Worm (Caenorhabditis elegans): ENCODE measurements around the gene C27F2.9.

Gene C27F2.9

ce11 chrIII:4922020-4922419, 40.8 kb downstream of the C27F2.9 start, which contains the start of gene mmab-1:
TSS of gene mmab-1 (minus strand) at chrIII:4922114.
- peak; percentile 18 for TF ChIP-seq nhr-20 (tag; optimal IDR thresholded peaks at IDR 0.05)
- TF ChIP-seq nhr-19 (GFP tag; conservative IDR thresholded peaks at IDR 0.05): peak; percentile 66
- TF ChIP-seq efl-1 (optimal IDR thresholded peaks at IDR 0.05): peak; percentile 15 to 30
- peak in 1 of 2 experiments; percentile 91 for TF ChIP-seq efl-1 (GFP tag; optimal IDR thresholded peaks at IDR 0.05 in 1 of 2)
- TF ChIP-seq nhr-90 (tag; optimal IDR thresholded peaks at IDR 0.05; ENCODE audit: poor library complexity): peak; percentile 60
- TF ChIP-seq nhr-71 (tag; optimal IDR thresholded peaks at IDR 0.05): peak; percentile 59
- TF ChIP-seq snu-23 (GFP tag; optimal IDR thresholded peaks at IDR 0.05): peak; percentile 36
- peak; percentile 15 for TF ChIP-seq dsc-1 (tag; optimal IDR thresholded peaks at IDR 0.05)
- TF ChIP-seq dpl-1 (GFP tag; optimal IDR thresholded peaks at IDR 0.05): peak in 1 of 3 experiments; percentile 11
- peak in 1 of 2 experiments; percentile 18 for TF ChIP-seq lsy-2 (tag; optimal IDR thresholded peaks at IDR 0.05)
- TF ChIP-seq fkh-8 (tag; optimal IDR thresholded peaks at IDR 0.05): peak; percentile 36
- peak; percentile 4 for TF ChIP-seq tbx-2 (tag; optimal IDR thresholded peaks at IDR 0.05)
- TF ChIP-seq grh-1 (GFP tag; IDR thresholded peaks at IDR 0.05): peak; percentile 51
- TF ChIP-seq lin-35 (GFP tag; optimal IDR thresholded peaks at IDR 0.05): peak in 1 of 2 experiments; percentile 8
- TF ChIP-seq ceh-88 (GFP tag; IDR thresholded peaks at IDR 0.05): peak; percentile 8; the same call in 1 of the 2 replicates
- peak; percentile 19 for TF ChIP-seq swsn-7 (tag; optimal IDR thresholded peaks at IDR 0.05)
- peak; percentile 57 for TF ChIP-seq nhr-47 (tag; optimal IDR thresholded peaks at IDR 0.05)

ce11 chrIII:4920221-4920620, 42.6 kb downstream of the C27F2.9 start, which contains the start of gene ula-1:
TSS of gene ula-1 (minus strand) at chrIII:4920321.
- TF ChIP-seq nhr-12 (tag; optimal IDR thresholded peaks at IDR 0.05) (no peak), mef-2 (tag; optimal IDR thresholded peaks at IDR 0.05) (no peak), zip-4 (GFP tag; optimal IDR thresholded peaks at IDR 0.05) (no peak), swsn-7 (tag; optimal IDR thresholded peaks at IDR 0.05) (no peak), aha-1 (tag; optimal IDR thresholded peaks at IDR 0.05) (no peak), unc-62 (GFP tag; optimal IDR thresholded peaks at IDR 0.05) (no peak), lin-14 (GFP tag; optimal IDR thresholded peaks at IDR 0.05) (no peak), fkh-10 (GFP tag; optimal IDR thresholded peaks at IDR 0.05) (no peak), lin-13 (GFP tag; optimal IDR thresholded peaks at IDR 0.05) (no peak), lsy-2 (tag; optimal IDR thresholded peaks at IDR 0.05) (no peak), ceh-82 (tag; optimal IDR thresholded peaks at IDR 0.05) (no peak), vab-15 (tag; optimal IDR thresholded peaks at IDR 0.05) (no peak), fos-1 (tag; optimal IDR thresholded peaks at IDR 0.05) (no peak), sox-4 (tag; optimal IDR thresholded peaks at IDR 0.05) (no peak), unc-98 (GFP tag; IDR thresholded peaks at IDR 0.05) (no peak), unc-130 (tag; optimal IDR thresholded peaks at IDR 0.05) (no peak), nhr-47 (tag; optimal IDR thresholded peaks at IDR 0.05) (no peak), hpl-2 (GFP tag; optimal IDR thresholded peaks at IDR 0.05) (no peak)

ce11 chrIII:4918906-4919305, 43.9 kb downstream of the C27F2.9 start:
- no peak for TF ChIP-seq ztf-4 (tag; optimal IDR thresholded peaks at IDR 0.05)
- TF ChIP-seq pag-3 (tag; optimal IDR thresholded peaks at IDR 0.05; ENCODE audit: borderline replicate concordance, insufficient read depth): no peak
- no peak for TF ChIP-seq efl-3 (GFP tag; optimal IDR thresholded peaks at IDR 0.05)
- TF ChIP-seq nhr-20 (tag; optimal IDR thresholded peaks at IDR 0.05): no peak
- TF ChIP-seq C04F5.9 (tag; optimal IDR thresholded peaks at IDR 0.05): no peak
- no peak for TF ChIP-seq sup-37 (GFP tag; optimal IDR thresholded peaks at IDR 0.05)
- no peak for TF ChIP-seq isw-1 (GFP tag; IDR thresholded peaks at IDR 0.05)
- TF ChIP-seq zip-4 (GFP tag; optimal IDR thresholded peaks at IDR 0.05): no peak
- no peak for TF ChIP-seq ztf-11 (tag; optimal IDR thresholded peaks at IDR 0.05)
- TF ChIP-seq mab-9 (GFP tag; IDR thresholded peaks at IDR 0.05): no peak
- TF ChIP-seq hlh-4 (tag; optimal IDR thresholded peaks at IDR 0.05): no peak
- TF ChIP-seq lin-15B (tag; optimal IDR thresholded peaks at IDR 0.05): no peak
- TF ChIP-seq unc-86 (tag; optimal IDR thresholded peaks at IDR 0.05): no peak
- no peak for TF ChIP-seq nhr-237 (tag; optimal IDR thresholded peaks at IDR 0.05)
- TF ChIP-seq alr-1 (tag; optimal IDR thresholded peaks at IDR 0.05; ENCODE audit: borderline replicate concordance): no peak
